Worm (Caenorhabditis elegans): ENCODE data around the gene C02B10.6.

ce11 chrIV:5028978-5029377 is 41.7 kb upstream of the C02B10.6 start, which contains the start of the genes best-6 and C09B9.2:
- TF ChIP-seq snpc-4 (GFP tag; optimal IDR thresholded peaks at IDR 0.05) (no peak), snpc-4 (tag; optimal IDR thresholded peaks at IDR 0.05) (no peak), hmg-1.2 (GFP tag; IDR thresholded peaks at IDR 0.05) (no peak), pha-4 (tag; optimal IDR thresholded peaks at IDR 0.05) (no peak), ztf-18 (tag; optimal IDR thresholded peaks at IDR 0.05) (no peak), ama-1 (optimal IDR thresholded peaks at IDR 0.05) (no peak), ama-1 (GFP tag; optimal IDR thresholded peaks at IDR 0.05) (no peak), repo-1 (tag; optimal IDR thresholded peaks at IDR 0.05) (no peak), mcd-1 (GFP tag; IDR thresholded peaks at IDR 0.05) (no peak), nhr-80 (tag; optimal IDR thresholded peaks at IDR 0.05) (no peak), mxl-1 (tag; optimal IDR thresholded peaks at IDR 0.05) (no peak)

Measured in whole organism, young adult.